Worm (Caenorhabditis elegans): Measurements from ENCODE around the gene tald-1.
A peak's percentile ranks its signal among the peaks of the same experiment; 100 is the strongest.

tald-1 gene

ce11 chrIV:4360497-4360896 is 26.0 kb upstream of the tald-1 start, which contains the start of gene F55F10.1 (continued):
- no peak for TF ChIP-seq nhr-28 (tag; optimal IDR thresholded peaks at IDR 0.05)
- TF ChIP-seq mes-2 (tag; optimal IDR thresholded peaks at IDR 0.05; ENCODE audit: poor library complexity, severe bottlenecking) = peak; percentile 82
- TF ChIP-seq lir-3 (tag; optimal IDR thresholded peaks at IDR 0.05) = no peak
- TF ChIP-seq mxl-2 (GFP tag; conservative IDR thresholded peaks at IDR 0.05) = no peak
- TF ChIP-seq R02D3.7 (tag; optimal IDR thresholded peaks at IDR 0.05) = no peak
- peak in 1 of 2 experiments; percentile 70 for TF ChIP-seq daf-16 (GFP tag; optimal IDR thresholded peaks at IDR 0.05)
- TF ChIP-seq daf-16 (tag; optimal IDR thresholded peaks at IDR 0.05) = peak; percentile 22
- TF ChIP-seq mdl-1 (tag; optimal IDR thresholded peaks at IDR 0.05) = no peak
- TF ChIP-seq unc-39 (tag; optimal IDR thresholded peaks at IDR 0.05) = no peak
- TF ChIP-seq ama-1 (optimal IDR thresholded peaks at IDR 0.05) = no peak
- no peak for TF ChIP-seq snpc-4 (tag; optimal IDR thresholded peaks at IDR 0.05)
- no peak for TF ChIP-seq arid-1 (GFP tag; conservative IDR thresholded peaks at IDR 0.05)
- no peak for TF ChIP-seq nhr-25 (tag; optimal IDR thresholded peaks at IDR 0.05; ENCODE audit: borderline replicate concordance, insufficient read depth)
- TF ChIP-seq mep-1 (tag; optimal IDR thresholded peaks at IDR 0.05) = no peak
- TF ChIP-seq Y75B8A.6 (GFP tag; IDR thresholded peaks at IDR 0.05) = no peak
- peak in 1 of 2 experiments; percentile 84 for TF ChIP-seq lsy-2 (tag; optimal IDR thresholded peaks at IDR 0.05)
- TF ChIP-seq gei-8 (GFP tag; optimal IDR thresholded peaks at IDR 0.05) = no peak
- peak in 1 of 2 experiments; percentile 12 for TF ChIP-seq unc-62 (GFP tag; optimal IDR thresholded peaks at IDR 0.05 in 1 of 2)
- TF ChIP-seq unc-62 (tag; optimal IDR thresholded peaks at IDR 0.05) = no peak
- peak; percentile 79 for TF ChIP-seq dpl-1 (GFP tag; optimal IDR thresholded peaks at IDR 0.05)
- TF ChIP-seq lin-13 (GFP tag; optimal IDR thresholded peaks at IDR 0.05) = no peak
- no peak for TF ChIP-seq ceh-32 (tag; optimal IDR thresholded peaks at IDR 0.05; ENCODE audit: poor library complexity)
- TF ChIP-seq nhr-237 (tag; optimal IDR thresholded peaks at IDR 0.05) = no peak
- no peak for TF ChIP-seq pha-4 (GFP tag; IDR thresholded peaks at IDR 0.05)
- no peak for TF ChIP-seq pha-4 (tag; optimal IDR thresholded peaks at IDR 0.05)
- TF ChIP-seq lin-1 (GFP tag; IDR thresholded peaks at IDR 0.05) = no peak
- no peak for TF ChIP-seq attf-4 (tag; optimal IDR thresholded peaks at IDR 0.05)
- TF ChIP-seq hif-1 (tag; optimal IDR thresholded peaks at IDR 0.05) = peak in 1 of 2 experiments; percentile 24
- TF ChIP-seq duxl-1 (tag; optimal IDR thresholded peaks at IDR 0.05; ENCODE audit: poor library complexity) = no peak
- no peak for TF ChIP-seq vab-7 (GFP tag; IDR thresholded peaks at IDR 0.05)
- TF ChIP-seq lin-38 (GFP tag; IDR thresholded peaks at IDR 0.05) = peak; percentile 87
- no peak for TF ChIP-seq ceh-44 (GFP tag; IDR thresholded peaks at IDR 0.05)
- TF ChIP-seq F26F4.8 (GFP tag; conservative IDR thresholded peaks at IDR 0.05) = no peak
- no peak for TF ChIP-seq nhr-11 (tag; optimal IDR thresholded peaks at IDR 0.05)
- TF ChIP-seq cey-2 (tag; optimal IDR thresholded peaks at IDR 0.05; ENCODE audit: borderline replicate concordance, insufficient read depth) = no peak
- no peak for TF ChIP-seq madf-5 (GFP tag; IDR thresholded peaks at IDR 0.05)
- TF ChIP-seq nhr-111 (GFP tag; optimal IDR thresholded peaks at IDR 0.05) = no peak

ce11 chrIV:4369116-4369515 is 17.3 kb upstream of the tald-1 start:
- no peak for TF ChIP-seq ceh-82 (tag; optimal IDR thresholded peaks at IDR 0.05)
- peak; percentile 53 for TF ChIP-seq aha-1 (tag)
- no peak for TF ChIP-seq fos-1 (tag; optimal IDR thresholded peaks at IDR 0.05)
- TF ChIP-seq egl-27 (tag; optimal IDR thresholded peaks at IDR 0.05) = no peak
- TF ChIP-seq ceh-28 (tag; optimal IDR thresholded peaks at IDR 0.05) = no peak
- no peak for TF ChIP-seq set-16 (GFP tag; IDR thresholded peaks at IDR 0.05)
- TF ChIP-seq zfp-3 (GFP tag; conservative IDR thresholded peaks at IDR 0.05) = no peak
- TF ChIP-seq ztf-7 (tag; optimal IDR thresholded peaks at IDR 0.05) = no peak
- no peak for TF ChIP-seq F44E2.7 (GFP tag; IDR thresholded peaks at IDR 0.05)
- TF ChIP-seq zfp-2 (tag; optimal IDR thresholded peaks at IDR 0.05) = no peak
- TF ChIP-seq unc-62 (GFP tag; optimal IDR thresholded peaks at IDR 0.05 in 1 of 2) = peak in 1 of 2 experiments; percentile 95
- no peak for TF ChIP-seq unc-62 (tag; optimal IDR thresholded peaks at IDR 0.05)
